Fruit fly (Drosophila melanogaster): ENCODE results near the gene CG9902.

Gene CG9902

dm6 chrX:16547390-16547789 lies at the start of gene CG9902 (continued):
- TF ChIP-seq Xbp1 (GFP tag; optimal IDR thresholded peaks at IDR 0.05) (no peak), CG10959 (GFP tag; IDR thresholded peaks at IDR 0.05) (no peak), CG11695 (GFP tag; IDR thresholded peaks at IDR 0.05) (no peak), Hr78 (GFP tag; optimal IDR thresholded peaks at IDR 0.05) (no peak), kni (GFP tag; optimal IDR thresholded peaks at IDR 0.05) (no peak), slbo (GFP tag; IDR thresholded peaks at IDR 0.05) (no peak), pnt (GFP tag; optimal IDR thresholded peaks at IDR 0.05) (no peak), kah (GFP tag; optimal IDR thresholded peaks at IDR 0.05) (no peak), Vsx1 (GFP tag; optimal IDR thresholded peaks at IDR 0.05) (no peak), CG9437 (GFP tag; optimal IDR thresholded peaks at IDR 0.05) (no peak), H15 (GFP tag; IDR thresholded peaks at IDR 0.05) (no peak), nerfin-2 (GFP tag; IDR thresholded peaks at IDR 0.05; ENCODE audit: partially characterized antibody) (peak; percentile 75), Stat92E (GFP tag; optimal IDR thresholded peaks at IDR 0.05) (peak in 1 of 3 experiments; percentile 31), CG10654 (GFP tag; optimal IDR thresholded peaks at IDR 0.05) (no peak), crc (GFP tag; optimal IDR thresholded peaks at IDR 0.05) (no peak), cas (GFP tag; IDR thresholded peaks at IDR 0.05) (no peak), CG6254 (GFP tag; optimal IDR thresholded peaks at IDR 0.05) (no peak), ewg (GFP tag; optimal IDR thresholded peaks at IDR 0.05) (no peak), CG4328 (GFP tag; optimal IDR thresholded peaks at IDR 0.05) (no peak), CG16779 (GFP tag; IDR thresholded peaks at IDR 0.05) (no peak), CG4707 (GFP tag; optimal IDR thresholded peaks at IDR 0.05) (no peak), ttk (GFP tag; IDR thresholded peaks at IDR 0.05) (no peak), CG12942 (GFP tag; optimal IDR thresholded peaks at IDR 0.05) (no peak), cato (GFP tag; optimal IDR thresholded peaks at IDR 0.05; ENCODE audit: borderline replicate concordance) (no peak), Bgb (GFP tag; IDR thresholded peaks at IDR 0.05; ENCODE audit: partially characterized antibody) (peak; percentile 83), HmgZ (tag; optimal IDR thresholded peaks at IDR 0.05) (peak; percentile 86), ssp (GFP tag; IDR thresholded peaks at IDR 0.05) (no peak), lbe (GFP tag; optimal IDR thresholded peaks at IDR 0.05) (no peak), CG18764 (GFP tag; optimal IDR thresholded peaks at IDR 0.05) (no peak), tna (GFP tag; IDR thresholded peaks at IDR 0.05; ENCODE audit: partially characterized antibody) (peak; percentile 73), CG3281 (GFP tag; optimal IDR thresholded peaks at IDR 0.05) (no peak), TFAM (GFP tag; optimal IDR thresholded peaks at IDR 0.05) (no peak), p53 (GFP tag; optimal IDR thresholded peaks at IDR 0.05) (peak; percentile 21), CG3726 (GFP tag; IDR thresholded peaks at IDR 0.05) (no peak), tll (GFP tag; optimal IDR thresholded peaks at IDR 0.05) (no peak), ftz-f1 (GFP tag; optimal IDR thresholded peaks at IDR 0.05) (no peak), jigr1 (GFP tag; IDR thresholded peaks at IDR 0.05) (no peak), dati (GFP tag; IDR thresholded peaks at IDR 0.05) (no peak), Awh (GFP tag; IDR thresholded peaks at IDR 0.05) (no peak), CG11696 (GFP tag; IDR thresholded peaks at IDR 0.05) (no peak), CG15514 (GFP tag; optimal IDR thresholded peaks at IDR 0.05) (peak; percentile 85), lmd (GFP tag; IDR thresholded peaks at IDR 0.05) (no peak), Mrtf (GFP tag; IDR thresholded peaks at IDR 0.05) (no peak), ro (GFP tag; IDR thresholded peaks at IDR 0.05) (no peak), z (GFP tag; IDR thresholded peaks at IDR 0.05) (no peak), CG3847 (GFP tag; IDR thresholded peaks at IDR 0.05) (peak; percentile 60), kay (GFP tag; optimal IDR thresholded peaks at IDR 0.05) (no peak), Sox100B (GFP tag; optimal IDR thresholded peaks at IDR 0.05) (no peak), Fer1 (GFP tag; optimal IDR thresholded peaks at IDR 0.05) (peak; percentile 23), CG8089 (GFP tag; optimal IDR thresholded peaks at IDR 0.05) (no peak), CG11560 (tag; IDR thresholded peaks at IDR 0.05) (peak; percentile 71; the same call in 1 of the 3 replicates)
